Worm (Caenorhabditis elegans) whole organism, early embryonic: ENCODE data around the gene Y38F1A.4.

Experiments used
- B0310.2 ChIP-seq: sonication (generic microtip); optimal IDR thresholded peaks from 2 replicates; lab custom pipeline; 2016; ENCODE audit warnings: mild to moderate bottlenecking, missing genetic modification characterization, missing compliant biosample characterization
- F13C5.2 ChIP-seq: sonication (generic microtip); optimal IDR thresholded peaks from 2 replicates; lab custom pipeline; 2017; ENCODE audit warnings: mild to moderate bottlenecking, missing genetic modification characterization, inconsistent platforms, missing compliant biosample characterization
- ama-1 ChIP-seq: fragments of 150-350 bp; optimal IDR thresholded peaks from 2 replicates; lab custom pipeline; 2014
- ceh-36 ChIP-seq: sonication (generic microtip); optimal IDR thresholded peaks from 2 replicates; lab custom pipeline; 2016; ENCODE audit warnings: missing genetic modification characterization, inconsistent platforms, missing compliant biosample characterization
- ets-7 ChIP-seq: sonication (generic microtip); optimal IDR thresholded peaks from 2 replicates; lab custom pipeline; 2016; ENCODE audit warnings: missing genotype, missing genetic modification characterization, missing compliant biosample characterization
- flt-1 ChIP-seq: fragments of 200-800 bp; sonication (Bioruptor generic); IDR thresholded peaks from 2 replicates; pipeline ENCODE4 v1.3.6; 2022; ENCODE audit warnings: missing genetic modification characterization, missing compliant biosample characterization
- hmbx-1 ChIP-seq: sonication (generic microtip); optimal IDR thresholded peaks from 2 replicates; lab custom pipeline; 2016; ENCODE audit warnings: mild to moderate bottlenecking, missing genetic modification characterization, missing compliant biosample characterization
- hnd-1 ChIP-seq: sonication (generic microtip); optimal IDR thresholded peaks from 2 replicates; lab custom pipeline; 2016; ENCODE audit warnings: missing genetic modification characterization, missing compliant biosample characterization
- scrt-1 ChIP-seq: fragments of 200-800 bp; sonication (Bioruptor generic); IDR thresholded peaks from 2 replicates; pipeline ENCODE4 v1.3.6; 2022; ENCODE audit warnings: missing genetic modification characterization, missing compliant biosample characterization
- sea-1 ChIP-seq: fragments of 200-800 bp; sonication (Bioruptor generic); conservative IDR thresholded peaks from 2 replicates; pipeline ENCODE4 v1.3.6; 2022; ENCODE audit warnings: missing genetic modification characterization, missing compliant biosample characterization
- tbx-11 ChIP-seq: fragments of 200-800 bp; sonication (Bioruptor generic); IDR thresholded peaks from 2 replicates; pipeline ENCODE4 v1.3.6; 2022; ENCODE audit warnings: missing genetic modification characterization, missing compliant biosample characterization
- tbx-37 ChIP-seq: fragments of 200-800 bp; sonication (Bioruptor generic); conservative IDR thresholded peaks from 2 replicates; pipeline ENCODE4 v1.3.6; 2022; ENCODE audit warnings: missing genetic modification reagents, missing genetic modification characterization, missing compliant biosample characterization
- tra-4 ChIP-seq: sonication (generic microtip); optimal IDR thresholded peaks from 2 replicates; lab custom pipeline; 2017; ENCODE audit warnings: missing genetic modification characterization, missing compliant biosample characterization

- TF ChIP-seq scrt-1 (GFP tag; lab: Robert Waterston, UW), result no peak
- no peak for TF ChIP-seq tbx-11 (GFP tag; lab: Robert Waterston, UW)
- TF ChIP-seq ama-1 (lab: Kevin White, UChicago), result no peak
- no peak for TF ChIP-seq hmbx-1
- no peak for TF ChIP-seq B0310.2
- TF ChIP-seq F13C5.2 (tag; lab: Kevin White, UChicago), result no peak
- TF ChIP-seq hnd-1 (tag; lab: Kevin White, UChicago), result no peak
- no peak for TF ChIP-seq flt-1 (GFP tag; lab: Robert Waterston, UW)
- no peak for TF ChIP-seq ceh-36
- TF ChIP-seq tra-4 (tag; lab: Kevin White, UChicago), result no peak
- no peak for TF ChIP-seq ets-7
- no peak for TF ChIP-seq sea-1
- no peak for TF ChIP-seq tbx-37 (GFP tag; lab: Robert Waterston, UW)
These were observed 7.8 kb downstream of the Y38F1A.4 start for ce11 chrII:12961743-12962142.
